Worm (Caenorhabditis elegans) whole organism, L1 larva: ENCODE measurements around the gene vha-14.

Experiments used
- ama-1 ChIP-seq: fragments of 150-350 bp; optimal IDR thresholded peaks from 2 replicates; lab custom pipeline; 2014
- blmp-1 ChIP-seq: fragments of 150-350 bp; optimal IDR thresholded peaks from 2 replicates; lab custom pipeline; 2014; ENCODE audit warnings: missing biosample characterization, missing genetic modification characterization
- ceh-82 ChIP-seq, 3 experiments: fragments of 150-350 bp in 1 of 3; sonication (generic microtip) in 2 of 3; optimal IDR thresholded peaks; 2 replicates each; lab custom pipeline; 2014 to 2017; ENCODE audit warnings: missing biosample characterization in 3 of 3, missing genetic modification characterization in 3 of 3
- ces-1 ChIP-seq: fragments of 150-350 bp; optimal IDR thresholded peaks from 2 replicates; lab custom pipeline; 2014; ENCODE audit warnings: missing biosample characterization, missing genetic modification reagents, missing genetic modification characterization
- hlh-4 ChIP-seq: sonication (generic microtip); optimal IDR thresholded peaks from 2 replicates; lab custom pipeline; 2016; ENCODE audit warnings: mild to moderate bottlenecking, missing genetic modification characterization, missing compliant biosample characterization
- hpl-2 ChIP-seq: fragments of 150-350 bp; optimal IDR thresholded peaks from 2 replicates; lab custom pipeline; 2014; ENCODE audit warnings: missing biosample characterization, missing genetic modification reagents, missing genetic modification characterization
- lin-15B ChIP-seq: fragments of 150-350 bp; sonication (generic microtip); optimal IDR thresholded peaks from 3 replicates; lab custom pipeline; 2014; ENCODE audit warnings: missing biosample characterization, missing genetic modification characterization
- lsy-2 ChIP-seq, 2 experiments: fragments of 150-350 bp; optimal IDR thresholded peaks; 2 replicates each; lab custom pipeline; 2014; ENCODE audit warnings: missing biosample characterization in 2 of 2, missing genetic modification characterization in 2 of 2
- nhr-12 ChIP-seq: sonication (generic microtip); optimal IDR thresholded peaks from 2 replicates; lab custom pipeline; 2017; ENCODE audit warnings: missing biosample characterization, missing genetic modification characterization
- nhr-237 ChIP-seq: fragments of 150-350 bp; optimal IDR thresholded peaks from 2 replicates; lab custom pipeline; 2014; ENCODE audit warnings: missing biosample characterization, missing genetic modification characterization
- unc-130 ChIP-seq: fragments of 150-350 bp; optimal IDR thresholded peaks from 2 replicates; lab custom pipeline; 2017; ENCODE audit warnings: missing biosample characterization, missing genetic modification characterization, inconsistent platforms
- zag-1 ChIP-seq: fragments of 150-350 bp; optimal IDR thresholded peaks from 2 replicates; lab custom pipeline; 2014; ENCODE audit warnings: missing biosample characterization, missing genetic modification characterization
- zip-4 ChIP-seq: fragments of 200-800 bp; sonication (Bioruptor generic); optimal IDR thresholded peaks from 2 replicates; lab custom pipeline; 2018; ENCODE audit warnings: mild to moderate bottlenecking, missing genetic modification characterization, moderate library complexity, missing compliant biosample characterization
- ztf-4 ChIP-seq: fragments of 150-350 bp; optimal IDR thresholded peaks from 2 replicates; lab custom pipeline; 2014; ENCODE audit warnings: missing biosample characterization, missing genetic modification characterization

ce11 chrIII:9465865-9466264 is 42.0 kb upstream of the vha-14 start, which contains the start of gene B0464.6:
- TF ChIP-seq hpl-2 (GFP tag; lab: Kevin White, UChicago) (no peak), nhr-12 (tag; lab: Kevin White, UChicago) (no peak), ztf-4 (tag; lab: Kevin White, UChicago) (no peak), lsy-2 (tag; optimal IDR thresholded peaks at IDR 0.05; lab: Kevin White, UChicago) (no peak), zag-1 (no peak), blmp-1 (tag; lab: Kevin White, UChicago) (no peak), ces-1 (no peak), nhr-237 (tag; lab: Kevin White, UChicago) (no peak), ceh-82 (tag; optimal IDR thresholded peaks at IDR 0.05; lab: Kevin White, UChicago) (no peak), ama-1 (lab: Kevin White, UChicago) (no peak), zip-4 (no peak), lin-15B (tag; lab: Kevin White, UChicago) (no peak), hlh-4 (tag; lab: Kevin White, UChicago) (no peak), unc-130 (tag; lab: Kevin White, UChicago) (no peak)
